Fruit fly (Drosophila melanogaster): Measurements from ENCODE around the gene Pgant5.

DNA sequence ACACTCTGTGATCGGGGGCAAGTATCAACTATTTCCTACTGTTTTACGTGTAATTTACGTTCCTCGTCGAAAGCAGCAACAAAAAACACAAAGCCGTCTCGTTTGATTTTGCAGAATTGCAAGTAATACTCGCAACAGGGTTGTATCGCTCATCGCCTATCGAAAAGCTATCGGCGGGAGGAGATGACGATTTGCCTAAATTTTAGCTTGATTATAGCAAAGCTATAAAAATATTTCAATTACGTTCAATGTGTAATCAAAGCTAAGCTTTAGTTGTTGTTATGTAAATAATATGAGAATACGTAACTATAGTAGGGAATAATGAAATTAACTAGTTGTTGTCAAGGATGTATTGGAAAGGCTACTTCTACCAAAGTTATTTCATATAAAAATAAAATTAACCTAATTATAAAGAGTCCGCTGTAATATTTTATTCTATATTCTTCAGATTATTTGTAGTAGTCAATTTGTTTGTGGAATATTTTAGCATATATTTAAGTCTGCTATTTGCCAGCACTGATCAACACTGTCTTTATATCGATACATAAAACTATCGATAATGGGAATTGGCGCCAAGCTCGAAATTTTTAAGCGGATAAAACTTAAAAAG, 33.6 kb downstream of the Pgant5 start, which contains the start of gene Rpn11:
- TF ChIP-seq da (GFP tag; optimal IDR thresholded peaks at IDR 0.05) (no peak), H15 (GFP tag; IDR thresholded peaks at IDR 0.05) (no peak), CG13894 (tag; optimal IDR thresholded peaks at IDR 0.05) (peak; percentile 60), CG6683 (GFP tag; optimal IDR thresholded peaks at IDR 0.05) (no peak), CG8924 (tag; optimal IDR thresholded peaks at IDR 0.05) (peak; percentile 77), phol (tag; optimal IDR thresholded peaks at IDR 0.05) (peak; percentile 77)
